Fruit fly (Drosophila melanogaster) whole organism, larva: Measurements from ENCODE around the gene Dhrs4.

Experiments used
- noc ChIP-seq: fragments of 200-800 bp; sonication (Bioruptor generic); optimal IDR thresholded peaks from 3 replicates; lab custom pipeline; 2019; ENCODE audit warnings: missing biosample characterization, mild to moderate bottlenecking, missing genetic modification characterization, moderate library complexity

Dhrs4 gene

dm6 chr3L:5154917-5155613, 13.6 kb upstream of the Dhrs4 start:
- no peak for TF ChIP-seq noc

dm6 chr3L:5152354-5152806, 10.9 kb upstream of the Dhrs4 start, which contains the start of the genes Gen and Srp54k:
TSS of gene Gen (minus strand) at chr3L:5152376.
TSS of gene Srp54k (plus strand) at chr3L:5152678.
- peak; percentile 55 for TF ChIP-seq noc

- no peak for TF ChIP-seq noc
Measured at dm6 chr3L:5145814-5146244, 4.4 kb upstream of the Dhrs4 start, which contains the start of the genes Fitm and AlaRS-m. TSS of gene Fitm (minus strand) at chr3L:5146063. TSS of gene AlaRS-m (plus strand) at chr3L:5146098.

dm6 chr3L:5139312-5139711, 2.1 kb downstream of the Dhrs4 start, which contains the start of the genes Tcs5 and CHMP2B:
TSS of gene Tcs5 (minus strand) at chr3L:5139395.
TSS of gene CHMP2B (plus strand) at chr3L:5139619.
- TF ChIP-seq noc, result peak; percentile 99

dm6 chr3L:5136123-5136522, 5.3 kb downstream of the Dhrs4 start, which contains the start of the genes CG10674 and CG4611:
TSS of gene CG10674 (minus strand) at chr3L:5136292.
TSS of gene CG4611 (plus strand) at chr3L:5136376.
- TF ChIP-seq noc, result no peak

dm6 chr3L:5133704-5134430, 7.6 kb downstream of the Dhrs4 start, which contains the start of gene Yod1:
TSS of gene Yod1 (plus strand) at chr3L:5133871.
- TF ChIP-seq noc, result no peak

dm6 chr3L:5132966-5133365, 8.5 kb downstream of the Dhrs4 start, which contains the start of gene CG15213:
TSS of gene CG15213 (minus strand) at chr3L:5133220.
- TF ChIP-seq noc, result no peak

dm6 chr3L:5131245-5131644, 10.2 kb downstream of the Dhrs4 start, which contains the start of gene CG15212:
TSS of gene CG15212 (plus strand) at chr3L:5131545.
- no peak for TF ChIP-seq noc

dm6 chr3L:5130508-5130907, 10.9 kb downstream of the Dhrs4 start:
- no peak for TF ChIP-seq noc

dm6 chr3L:5129199-5129598, 12.2 kb downstream of the Dhrs4 start, which contains the start of gene CG4597:
TSS of gene CG4597 (plus strand) at chr3L:5129499.
- TF ChIP-seq noc, result no peak

- TF ChIP-seq noc, result no peak
Measured at dm6 chr3L:5128214-5128613, 13.2 kb downstream of the Dhrs4 start.

dm6 chr3L:5127609-5128008, 13.8 kb downstream of the Dhrs4 start:
- TF ChIP-seq noc, result no peak

- no peak for TF ChIP-seq noc
Measured at dm6 chr3L:5125202-5125601, 16.2 kb downstream of the Dhrs4 start.

dm6 chr3L:5102050-5102449, 39.4 kb downstream of the Dhrs4 start:
- TF ChIP-seq noc, result no peak

dm6 chr3L:5096674-5097073, 44.8 kb downstream of the Dhrs4 start:
- TF ChIP-seq noc, result no peak
